Worm (Caenorhabditis elegans): Measurements from ENCODE around the gene trx-1.
A peak's percentile ranks its signal among the peaks of the same experiment; 100 is the strongest.

Gene trx-1

DNA sequence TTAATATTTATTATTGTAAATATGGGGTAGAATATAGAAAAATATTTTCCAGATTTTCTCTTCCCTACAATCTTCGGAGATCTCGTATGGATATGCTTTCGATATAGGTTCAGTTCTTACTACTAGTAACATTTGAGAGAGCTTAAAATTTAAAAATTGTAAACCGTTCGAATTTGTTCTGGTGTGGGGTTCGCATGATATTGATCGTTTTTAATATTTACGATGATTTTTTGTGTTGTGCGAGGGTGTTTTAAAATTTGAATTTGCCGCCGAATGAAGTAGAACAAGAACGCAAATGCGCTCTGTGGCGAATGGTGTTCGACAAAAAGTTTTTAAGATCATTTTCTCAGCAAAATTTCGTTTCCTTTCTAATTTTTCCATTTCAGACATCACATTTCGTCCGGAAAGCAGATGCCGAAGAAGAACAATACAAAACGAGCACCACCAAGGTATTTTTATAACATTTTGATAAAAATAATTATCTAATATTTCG lies 30.1 kb upstream of the trx-1 start, which contains the start of gene skr-17 (continued):
- TF ChIP-seq efl-1 (GFP tag; optimal IDR thresholded peaks at IDR 0.05): peak; percentile 63
- TF ChIP-seq F55B11.4 (tag; optimal IDR thresholded peaks at IDR 0.05; ENCODE audit: borderline replicate concordance, insufficient read depth): no peak
- no peak; the same call in 1 of the 2 replicates for TF ChIP-seq mcd-1 (GFP tag; IDR thresholded peaks at IDR 0.05)

DNA sequence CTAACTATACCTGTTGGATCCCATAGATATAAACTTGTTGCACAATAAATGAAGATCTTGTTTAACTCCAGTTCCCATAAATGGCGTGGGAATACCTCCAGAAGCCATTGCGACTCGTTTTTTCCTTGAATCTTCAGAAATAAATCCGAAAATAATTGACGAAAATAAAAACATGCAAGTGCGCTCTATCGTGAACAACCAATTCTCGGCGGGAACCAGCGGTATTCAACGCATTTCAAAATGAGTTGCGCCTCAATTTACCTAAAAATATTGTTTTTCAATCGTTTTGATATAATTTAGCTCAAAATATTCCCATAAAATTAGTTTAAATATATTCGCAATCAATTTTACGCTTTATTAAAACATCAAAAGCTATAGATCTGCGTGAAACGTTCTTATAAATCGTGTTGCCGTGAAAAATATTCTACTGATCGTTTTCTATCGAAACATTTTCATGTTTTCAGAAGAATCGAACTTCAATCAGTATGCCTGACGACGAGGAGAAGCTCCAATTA lies 27.8 kb upstream of the trx-1 start, which contains the start of the genes snpc-1.1 and spdl-1:
Gene snpc-1.1, minus strand, starts transcription at position 200 of the 515 bp plus-strand sequence.
Gene spdl-1, plus strand, starts transcription at position 465 of the 515 bp plus-strand sequence.
- peak; percentile 88 for TF ChIP-seq efl-1 (GFP tag; optimal IDR thresholded peaks at IDR 0.05)
- TF ChIP-seq dpl-1 (GFP tag; optimal IDR thresholded peaks at IDR 0.05): peak; percentile 72
- 0 out of 2 replicates have a peak, but pooled peaks have one; percentile 21 for TF ChIP-seq D2030.7 (GFP tag; IDR thresholded peaks at IDR 0.05)
- TF ChIP-seq egrh-3 (GFP tag; IDR thresholded peaks at IDR 0.05): no peak
- TF ChIP-seq madf-8 (GFP tag; conservative IDR thresholded peaks at IDR 0.05): 0 out of 2 replicates have a peak, but pooled peaks have one; percentile 41
- peak in 1 of 3 experiments; percentile 53 for TF ChIP-seq lin-35 (GFP tag; optimal IDR thresholded peaks at IDR 0.05)
- peak; percentile 36 for TF ChIP-seq F23B12.7 (tag; optimal IDR thresholded peaks at IDR 0.05; ENCODE audit: insufficient read depth)
- TF ChIP-seq xnd-1 (tag; optimal IDR thresholded peaks at IDR 0.05): peak; percentile 2
- no peak for TF ChIP-seq nfya-2 (GFP tag; IDR thresholded peaks at IDR 0.05)
- peak; percentile 29 for TF ChIP-seq lsl-1 (GFP tag; optimal IDR thresholded peaks at IDR 0.05)
- 0 out of 2 replicates have a peak, but pooled peaks have one; percentile 30 for TF ChIP-seq ceh-91 (GFP tag; IDR thresholded peaks at IDR 0.05)
- no peak for TF ChIP-seq ZK185.1 (tag; optimal IDR thresholded peaks at IDR 0.05; ENCODE audit: poor library complexity, severe bottlenecking)
- peak; percentile 21; the same call in 1 of the 2 replicates for TF ChIP-seq hmg-1.2 (GFP tag; IDR thresholded peaks at IDR 0.05)
- TF ChIP-seq F33H1.4 (GFP tag; IDR thresholded peaks at IDR 0.05): peak; percentile 31; the same call in 1 of the 2 replicates
- peak; percentile 46; the same call in 1 of the 2 replicates for TF ChIP-seq madf-6 (GFP tag; IDR thresholded peaks at IDR 0.05)
- TF ChIP-seq mcd-1 (GFP tag; IDR thresholded peaks at IDR 0.05): peak; percentile 79
- no peak for TF ChIP-seq tbp1 (GFP tag; optimal IDR thresholded peaks at IDR 0.05)
- peak; percentile 33 for TF ChIP-seq lin-54 (GFP tag; optimal IDR thresholded peaks at IDR 0.05)
- peak; percentile 45; the same call in 1 of the 2 replicates for TF ChIP-seq dox-1 (GFP tag; IDR thresholded peaks at IDR 0.05)

DNA sequence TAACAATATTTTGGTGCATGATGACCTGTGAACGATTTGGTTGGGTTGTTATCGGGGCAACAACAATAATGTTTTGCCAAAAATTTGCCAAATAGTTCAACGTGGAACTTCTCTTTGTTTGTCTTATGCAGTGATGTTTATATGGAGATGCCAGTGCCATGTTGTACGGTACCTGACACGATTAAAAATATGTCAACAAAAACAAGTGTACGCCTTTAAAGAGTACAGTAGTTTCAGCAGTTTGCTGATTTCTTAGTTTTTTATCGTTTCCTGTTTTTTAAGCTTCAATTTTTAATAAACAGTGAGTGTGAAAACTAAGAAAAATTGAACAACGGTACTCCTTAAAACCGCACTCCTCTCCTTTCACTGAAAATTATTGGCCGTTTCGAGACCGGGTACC lies 24.9 kb upstream of the trx-1 start:
- TF ChIP-seq Y56A3A.18 (GFP tag; IDR thresholded peaks at IDR 0.05): 0 out of 2 replicates have a peak, but pooled peaks have one; percentile 51
- TF ChIP-seq K12H6.12 (tag; optimal IDR thresholded peaks at IDR 0.05): no peak
- TF ChIP-seq F10E7.11 (tag; optimal IDR thresholded peaks at IDR 0.05): no peak
- no peak for TF ChIP-seq ztf-25 (GFP tag; IDR thresholded peaks at IDR 0.05)

DNA sequence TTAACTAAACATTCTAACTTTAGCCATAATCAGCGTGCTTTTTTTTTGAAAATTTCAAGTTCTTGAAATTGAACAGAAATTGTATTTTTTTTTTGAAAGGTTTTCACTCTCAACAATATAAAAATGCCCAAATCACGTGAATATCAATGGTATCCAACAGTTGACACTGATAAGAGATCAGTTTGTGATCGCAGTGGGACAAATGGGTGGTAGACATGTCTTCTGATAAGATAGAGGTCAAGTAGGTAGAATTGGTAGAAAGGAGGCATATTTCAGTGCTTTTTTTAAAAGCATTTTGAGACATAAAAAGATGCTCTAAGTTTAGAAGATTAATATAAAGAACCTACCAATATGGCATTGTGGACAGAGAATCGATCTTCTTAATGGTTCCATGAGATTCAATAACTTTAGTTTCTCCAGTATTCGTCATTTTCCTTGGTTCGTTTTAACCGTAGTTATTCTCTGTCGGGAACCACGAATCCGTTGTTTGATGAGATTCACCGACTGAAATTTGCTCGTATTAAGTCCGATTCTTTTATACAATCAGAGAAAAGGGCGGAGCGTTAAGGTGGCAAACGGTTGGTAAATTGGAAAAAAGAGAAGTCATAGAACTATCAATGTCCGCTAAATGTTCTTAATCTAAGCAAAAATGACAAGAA lies 24.0 kb upstream of the trx-1 start, which contains the start of gene mthf-1:
Gene mthf-1, minus strand, starts transcription at position 504 of the 659 bp plus-strand sequence.
- TF ChIP-seq ztf-3 (GFP tag; optimal IDR thresholded peaks at IDR 0.05): no peak
- peak; percentile 26; the same call in 1 of the 2 replicates for TF ChIP-seq Y56A3A.18 (GFP tag; IDR thresholded peaks at IDR 0.05)
- no peak for TF ChIP-seq D2030.7 (GFP tag; IDR thresholded peaks at IDR 0.05)
- no peak for TF ChIP-seq ZK185.1 (tag; optimal IDR thresholded peaks at IDR 0.05; ENCODE audit: poor library complexity, severe bottlenecking)
- no peak for TF ChIP-seq nhr-90 (tag; optimal IDR thresholded peaks at IDR 0.05)
- peak in 1 of 3 experiments; percentile 41 for TF ChIP-seq lin-35 (GFP tag; optimal IDR thresholded peaks at IDR 0.05)
- TF ChIP-seq F52B5.7 (tag; optimal IDR thresholded peaks at IDR 0.05): no peak
- peak; percentile 71 for TF ChIP-seq nhr-80 (tag; optimal IDR thresholded peaks at IDR 0.05)
- no peak for TF ChIP-seq snpc-4 (GFP tag; optimal IDR thresholded peaks at IDR 0.05)
- no peak for TF ChIP-seq snpc-4 (tag; optimal IDR thresholded peaks at IDR 0.05)
- no peak for TF ChIP-seq ets-4 (GFP tag; optimal IDR thresholded peaks at IDR 0.05)
- 0 out of 2 replicates have a peak, but pooled peaks have one; percentile 41 for TF ChIP-seq K11D2.4 (GFP tag; IDR thresholded peaks at IDR 0.05)
- TF ChIP-seq Y95B8A.8 (GFP tag; IDR thresholded peaks at IDR 0.05): no peak
- TF ChIP-seq tbp1 (GFP tag; optimal IDR thresholded peaks at IDR 0.05): peak; percentile 2
- TF ChIP-seq let-607 (tag; optimal IDR thresholded peaks at IDR 0.05): peak in 1 of 2 experiments; percentile 13
- no peak for TF ChIP-seq ztf-25 (GFP tag; IDR thresholded peaks at IDR 0.05)
- TF ChIP-seq let-526 (GFP tag; IDR thresholded peaks at IDR 0.05): no peak
- TF ChIP-seq hlh-12 (tag; optimal IDR thresholded peaks at IDR 0.05): no peak
- TF ChIP-seq egrh-3 (GFP tag; IDR thresholded peaks at IDR 0.05): no peak
- no peak for TF ChIP-seq snpc-3.4 (tag; optimal IDR thresholded peaks at IDR 0.05)
- no peak for TF ChIP-seq ekl-4 (GFP tag; IDR thresholded peaks at IDR 0.05)
- TF ChIP-seq madf-8 (GFP tag; conservative IDR thresholded peaks at IDR 0.05): no peak

Measured in whole organism, young adult.